Fruit fly (Drosophila melanogaster) S2 (cell line): ENCODE data around the gene Rgl.

Source experiments
- CG8478 ChIP-seq: fragments of >200 bp; optimal IDR thresholded peaks from 2 replicates; lab custom pipeline; 2018
- CTCF ChIP-seq, 2 experiments: fragments of >200 bp; optimal IDR thresholded peaks; 2 replicates each; lab custom pipeline; 2018

DNA sequence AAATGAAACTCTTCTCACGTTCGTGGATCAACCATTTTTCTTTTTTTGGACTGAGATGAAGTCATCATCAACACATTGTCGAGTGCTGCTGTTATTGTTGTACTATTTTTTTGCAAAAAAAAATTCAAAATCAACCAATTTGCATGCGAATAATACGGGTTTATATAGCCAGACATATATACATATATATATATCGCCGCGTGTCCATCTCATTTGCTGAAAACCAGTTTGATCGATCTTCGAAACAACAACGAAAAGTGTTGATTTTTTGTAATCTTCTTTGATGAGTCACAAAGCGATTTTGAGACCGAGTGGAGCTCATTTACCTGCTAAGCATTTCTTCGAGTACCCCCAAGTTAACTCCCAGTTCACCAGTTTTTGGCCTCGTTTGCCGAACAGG, 20.9 kb upstream of the Rgl start:
- TF ChIP-seq CTCF (optimal IDR thresholded peaks at IDR 0.05; lab: Kevin White, UChicago): no peak
- TF ChIP-seq CG8478 (lab: Kevin White, UChicago): no peak
